Worm (Caenorhabditis elegans) whole organism, L4 larva: ENCODE results near the gene F58B6.1.

ENCODE experiments used
- D1046.2 ChIP-seq: fragments of 200-800 bp; sonication (Bioruptor generic); IDR thresholded peaks from 2 replicates; pipeline ENCODE4 v1.3.6; 2022; ENCODE audit warnings: missing genetic modification characterization, missing compliant biosample characterization
- F37D6.2 ChIP-seq: sonication (generic microtip); optimal IDR thresholded peaks from 2 replicates; lab custom pipeline; 2016; ENCODE audit warnings: mild to moderate bottlenecking, missing genetic modification characterization, missing compliant biosample characterization
- F49E8.2 ChIP-seq: sonication (generic microtip); optimal IDR thresholded peaks from 2 replicates; lab custom pipeline; 2016; ENCODE audit warnings: missing compliant biosample characterization, mild to moderate bottlenecking, missing genetic modification characterization, borderline replicate concordance
- T26A8.4 ChIP-seq: fragments of 200-800 bp; sonication (Bioruptor generic); IDR thresholded peaks from 2 replicates; pipeline ENCODE4 v1.3.6; 2022; ENCODE audit warnings: missing genetic modification characterization, missing compliant biosample characterization
- ZK546.5 ChIP-seq, 2 experiments: sonication (generic microtip); optimal IDR thresholded peaks; 2 replicates each; lab custom pipeline; 2017; ENCODE audit warnings: missing biosample characterization in 2 of 2, missing genetic modification characterization in 2 of 2
- aly-2 ChIP-seq: sonication (generic microtip); optimal IDR thresholded peaks from 2 replicates; lab custom pipeline; 2018; ENCODE audit warnings: missing biosample characterization, missing genetic modification characterization
- attf-4 ChIP-seq: sonication (generic microtip); optimal IDR thresholded peaks from 3 replicates; lab custom pipeline; 2017; ENCODE audit warnings: missing biosample characterization, missing genetic modification characterization
- ceh-20 ChIP-seq: fragments of 200-800 bp; sonication (Bioruptor generic); IDR thresholded peaks from 2 replicates; pipeline ENCODE4 v1.3.6; 2022; ENCODE audit warnings: missing genetic modification reagents, missing genetic modification characterization, missing compliant biosample characterization
- ceh-28 ChIP-seq: fragments of 150-350 bp; optimal IDR thresholded peaks from 2 replicates; lab custom pipeline; 2014; ENCODE audit warnings: missing biosample characterization, missing genetic modification reagents, missing genetic modification characterization
- ceh-32 ChIP-seq: sonication (generic microtip); optimal IDR thresholded peaks from 2 replicates; lab custom pipeline; 2016; ENCODE audit warnings: mild to moderate bottlenecking, missing genetic modification characterization, missing compliant biosample characterization; ENCODE audit not compliant: poor library complexity
- ceh-44 ChIP-seq: fragments of 200-800 bp; sonication (Bioruptor generic); IDR thresholded peaks from 2 replicates; pipeline ENCODE4 v1.3.6; 2022; ENCODE audit warnings: missing genetic modification reagents, missing genetic modification characterization, missing compliant biosample characterization
- ceh-62 ChIP-seq: sonication (generic microtip); optimal IDR thresholded peaks from 2 replicates; lab custom pipeline; 2017; ENCODE audit warnings: missing biosample characterization, missing genetic modification characterization
- ces-1 ChIP-seq: fragments of 150-350 bp; sonication (generic microtip); optimal IDR thresholded peaks from 4 replicates; lab custom pipeline; 2014; ENCODE audit warnings: missing biosample characterization, missing genetic modification reagents, missing genetic modification characterization
- daf-12 ChIP-seq: fragments of 150-350 bp; optimal IDR thresholded peaks from 2 replicates; lab custom pipeline; 2014; ENCODE audit warnings: missing biosample characterization, missing genetic modification reagents, missing genetic modification characterization
- daf-16 ChIP-seq, 3 experiments: sonication (generic microtip); optimal IDR thresholded peaks; 2 replicates each; lab custom pipeline; 2016 to 2017; ENCODE audit warnings: missing genetic modification characterization in 3 of 3, missing genetic modification reagents in 3 of 3, mild to moderate bottlenecking in 2 of 3, missing compliant biosample characterization in 2 of 3, missing biosample characterization in 1 of 3, moderate library complexity in 1 of 3
- daf-8 ChIP-seq: fragments of 200-800 bp; sonication (Bioruptor generic); IDR thresholded peaks from 2 replicates; pipeline ENCODE4 v1.3.6; 2022; ENCODE audit warnings: missing genetic modification characterization, missing compliant biosample characterization
- dmd-6 ChIP-seq: fragments of 200-800 bp; sonication (Bioruptor generic); IDR thresholded peaks from 2 replicates; pipeline ENCODE4 v1.3.6; 2022; ENCODE audit warnings: missing genetic modification reagents, missing genetic modification characterization, missing compliant biosample characterization
- dpl-1 ChIP-seq: fragments of 150-350 bp; optimal IDR thresholded peaks from 2 replicates; lab custom pipeline; 2014; ENCODE audit warnings: missing biosample characterization, missing genetic modification reagents, missing genetic modification characterization
- duxl-1 ChIP-seq: sonication (generic microtip); optimal IDR thresholded peaks from 2 replicates; lab custom pipeline; 2016; ENCODE audit warnings: mild to moderate bottlenecking, missing genetic modification characterization, moderate library complexity, missing compliant biosample characterization; ENCODE audit not compliant: poor library complexity
- fkh-10 ChIP-seq: fragments of 150-350 bp; optimal IDR thresholded peaks from 2 replicates; lab custom pipeline; 2014; ENCODE audit warnings: missing biosample characterization, missing genetic modification reagents, missing genetic modification characterization
- gei-8 ChIP-seq: fragments of 200-800 bp; sonication (Bioruptor generic); optimal IDR thresholded peaks from 2 replicates; lab custom pipeline; 2018; ENCODE audit warnings: mild to moderate bottlenecking, missing genetic modification characterization, missing compliant biosample characterization
- hlh-11 ChIP-seq: fragments of 200-800 bp; sonication (Bioruptor generic); optimal IDR thresholded peaks from 2 replicates; lab custom pipeline; 2018; ENCODE audit warnings: mild to moderate bottlenecking, missing genetic modification characterization, missing compliant biosample characterization
- lin-13 ChIP-seq: fragments of 150-350 bp; optimal IDR thresholded peaks from 2 replicates; lab custom pipeline; 2014; ENCODE audit warnings: missing biosample characterization, missing genetic modification reagents, missing genetic modification characterization
- lin-38 ChIP-seq: fragments of 200-800 bp; sonication (Bioruptor generic); IDR thresholded peaks from 2 replicates; pipeline ENCODE4 v1.3.6; 2022; ENCODE audit warnings: missing genetic modification reagents, missing genetic modification characterization, missing compliant biosample characterization
- mes-2 ChIP-seq: sonication (generic microtip); optimal IDR thresholded peaks from 2 replicates; lab custom pipeline; 2016; ENCODE audit warnings: missing genotype, mild to moderate bottlenecking, missing genetic modification characterization, missing compliant biosample characterization; ENCODE audit not compliant: poor library complexity, severe bottlenecking
- mxl-3 ChIP-seq: fragments of 200-800 bp; sonication (Bioruptor generic); optimal IDR thresholded peaks from 2 replicates; lab custom pipeline; 2018; ENCODE audit warnings: mild to moderate bottlenecking, missing genetic modification characterization, missing compliant biosample characterization
- nhr-10 ChIP-seq: fragments of 150-350 bp; optimal IDR thresholded peaks from 2 replicates; lab custom pipeline; 2014; ENCODE audit warnings: missing biosample characterization, missing genetic modification characterization
- nhr-11 ChIP-seq: fragments of 150-350 bp; optimal IDR thresholded peaks from 2 replicates; lab custom pipeline; 2014; ENCODE audit warnings: missing biosample characterization, missing genetic modification characterization
- nhr-111 ChIP-seq: fragments of 200-800 bp; sonication (Bioruptor generic); optimal IDR thresholded peaks from 2 replicates; lab custom pipeline; 2018; ENCODE audit warnings: mild to moderate bottlenecking, missing genetic modification characterization, missing compliant biosample characterization
- nhr-25 ChIP-seq: sonication (generic microtip); optimal IDR thresholded peaks from 2 replicates; lab custom pipeline; 2017; ENCODE audit warnings: missing genetic modification characterization, mild to moderate bottlenecking, missing compliant biosample characterization, antibody characterized with exemption, moderate library complexity, borderline replicate concordance; ENCODE audit not compliant: insufficient read depth
- nhr-28 ChIP-seq: fragments of 150-350 bp; optimal IDR thresholded peaks from 2 replicates; lab custom pipeline; 2014; ENCODE audit warnings: missing biosample characterization, missing genetic modification characterization
- nhr-41 ChIP-seq: fragments of 200-800 bp; sonication (Bioruptor generic); IDR thresholded peaks from 2 replicates; pipeline ENCODE4 v1.3.6; 2022; ENCODE audit warnings: missing genetic modification reagents, missing genetic modification characterization, missing compliant biosample characterization
- nhr-42 ChIP-seq: fragments of 200-800 bp; sonication (Bioruptor generic); IDR thresholded peaks from 2 replicates; pipeline ENCODE4 v1.3.6; 2022; ENCODE audit warnings: missing genetic modification characterization, missing compliant biosample characterization
- nhr-6 ChIP-seq: fragments of 150-350 bp; optimal IDR thresholded peaks from 2 replicates; lab custom pipeline; 2014; ENCODE audit warnings: missing biosample characterization, missing genetic modification characterization
- nhr-76 ChIP-seq: fragments of 150-350 bp; optimal IDR thresholded peaks from 2 replicates; lab custom pipeline; 2014; ENCODE audit warnings: missing biosample characterization, missing genetic modification characterization
- nhr-77 ChIP-seq: fragments of 150-350 bp; optimal IDR thresholded peaks from 2 replicates; lab custom pipeline; 2014; ENCODE audit warnings: missing biosample characterization, missing genetic modification characterization
- pha-4 ChIP-seq, 2 experiments: fragments of 150-350 bp in 1 of 2; fragments of 200-800 bp in 1 of 2; sonication (Bioruptor generic) in 1 of 2; IDR thresholded peaks in 1 of 2; optimal IDR thresholded peaks in 1 of 2; 2 replicates each; pipeline versions ENCODE4 v1.3.6 to Lab custom; 2014 to 2022; ENCODE audit warnings: missing genetic modification characterization in 2 of 2, missing genetic modification reagents in 2 of 2, missing biosample characterization in 1 of 2, missing compliant biosample characterization in 1 of 2
- pqm-1 ChIP-seq: sonication (generic microtip); optimal IDR thresholded peaks from 2 replicates; lab custom pipeline; 2017; ENCODE audit warnings: missing biosample characterization, missing genetic modification characterization
- rbr-2 ChIP-seq: sonication (generic microtip); optimal IDR thresholded peaks from 2 replicates; lab custom pipeline; 2016; ENCODE audit warnings: missing genotype, missing genetic modification characterization, missing compliant biosample characterization
- saeg-2 ChIP-seq: fragments of 200-800 bp; sonication (Bioruptor generic); IDR thresholded peaks from 2 replicates; pipeline ENCODE4 v1.3.6; 2022; ENCODE audit warnings: missing genetic modification reagents, missing genetic modification characterization, missing compliant biosample characterization
- tag-97 ChIP-seq: fragments of 200-800 bp; sonication (Bioruptor generic); IDR thresholded peaks from 2 replicates; pipeline ENCODE4 v1.3.6; 2022; ENCODE audit warnings: missing genetic modification characterization, missing compliant biosample characterization
- unc-130 ChIP-seq: sonication (generic microtip); optimal IDR thresholded peaks from 2 replicates; lab custom pipeline; 2016; ENCODE audit warnings: missing genetic modification reagents, missing genetic modification characterization, missing compliant biosample characterization
- unc-62 ChIP-seq, 3 experiments: fragments of 150-350 bp in 1 of 3; sonication (generic microtip); optimal IDR thresholded peaks in 2 of 3; peaks in 1 of 3; 1 replicate in 1 of 3; 2 replicates in 2 of 3; lab custom pipeline; 2014 to 2017; ENCODE audit warnings: missing biosample characterization in 3 of 3, missing genetic modification characterization in 3 of 3, missing genetic modification reagents in 3 of 3, missing genotype in 1 of 3
- vab-7 ChIP-seq: fragments of 200-800 bp; sonication (Bioruptor generic); IDR thresholded peaks from 2 replicates; pipeline ENCODE4 v1.3.6; 2022; ENCODE audit warnings: missing genetic modification reagents, missing genetic modification characterization, missing compliant biosample characterization
- zfp-2 ChIP-seq: sonication (generic microtip); optimal IDR thresholded peaks from 2 replicates; lab custom pipeline; 2016; ENCODE audit warnings: mild to moderate bottlenecking, missing genetic modification characterization, missing compliant biosample characterization
- zfp-3 ChIP-seq: fragments of 200-800 bp; sonication (Bioruptor generic); conservative IDR thresholded peaks from 2 replicates; pipeline ENCODE4 v1.3.6; 2022; ENCODE audit warnings: missing genetic modification reagents, missing genetic modification characterization, missing compliant biosample characterization
- zip-11 ChIP-seq: fragments of 200-800 bp; sonication (Bioruptor generic); IDR thresholded peaks from 2 replicates; pipeline ENCODE4 v1.3.6; 2022; ENCODE audit warnings: missing genetic modification characterization, missing compliant biosample characterization
- zip-2 ChIP-seq: fragments of 150-350 bp; optimal IDR thresholded peaks from 2 replicates; lab custom pipeline; 2014; ENCODE audit warnings: missing biosample characterization, missing genetic modification characterization
- ztf-7 ChIP-seq: fragments of 150-350 bp; optimal IDR thresholded peaks from 2 replicates; lab custom pipeline; 2014; ENCODE audit warnings: missing biosample characterization, missing genetic modification characterization

F58B6.1 gene

DNA sequence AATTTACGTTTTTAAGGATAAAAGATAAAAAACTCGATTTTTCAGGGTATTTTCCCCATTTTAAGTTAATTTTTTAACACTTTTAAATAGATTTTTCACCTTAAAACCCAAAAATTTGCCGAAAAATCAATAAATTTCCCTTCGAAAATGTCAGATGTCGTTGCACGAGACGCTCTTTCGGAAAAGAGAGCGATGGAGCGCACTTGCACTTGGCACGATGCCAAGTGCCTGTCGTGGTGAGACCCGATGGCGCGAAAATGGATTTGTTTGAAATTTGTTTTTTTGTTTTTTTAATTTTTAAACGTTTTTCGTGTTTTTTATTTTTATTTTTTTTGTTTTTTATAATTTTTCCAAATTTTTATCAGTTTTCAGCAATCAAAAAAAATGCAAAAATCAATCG is 35.2 kb downstream of the F58B6.1 start, which contains the start of the genes rab-18 and kbp-4 (continued):
- TF ChIP-seq zfp-3 (GFP tag; lab: Robert Waterston, UW): no peak; the same call in 1 of the 2 replicates
- peak; percentile 49 for TF ChIP-seq zip-2 (tag; lab: Kevin White, UChicago)
- TF ChIP-seq F49E8.2 (tag; lab: Kevin White, UChicago): peak; percentile 79
- TF ChIP-seq T26A8.4: peak; percentile 76
- TF ChIP-seq nhr-77 (tag; lab: Kevin White, UChicago): peak; percentile 97
- no peak for TF ChIP-seq nhr-111 (GFP tag; lab: Kevin White, UChicago)
- TF ChIP-seq lin-13 (GFP tag; lab: Kevin White, UChicago): peak; percentile 96
- no peak for TF ChIP-seq ces-1
- peak; percentile 91 for TF ChIP-seq hlh-11 (tag; lab: Kevin White, UChicago)
- peak; percentile 99 for TF ChIP-seq dpl-1
- peak; percentile 67 for TF ChIP-seq nhr-25
- TF ChIP-seq ceh-20 (GFP tag; lab: Robert Waterston, UW): peak; percentile 84
- no peak for TF ChIP-seq zip-11 (GFP tag; lab: Robert Waterston, UW)
- TF ChIP-seq pqm-1 (tag; lab: Kevin White, UChicago): peak; percentile 38
- TF ChIP-seq ceh-44 (GFP tag; lab: Robert Waterston, UW): no peak
- TF ChIP-seq ceh-32 (tag; lab: Kevin White, UChicago): no peak
- no peak for TF ChIP-seq D1046.2 (GFP tag; lab: Robert Waterston, UW)
- no peak for TF ChIP-seq tag-97 (GFP tag; lab: Robert Waterston, UW)
- TF ChIP-seq daf-12 (tag; lab: Kevin White, UChicago): no peak
- TF ChIP-seq aly-2 (tag; lab: Kevin White, UChicago): no peak
- no peak for TF ChIP-seq daf-8 (GFP tag; lab: Robert Waterston, UW)
- peak; percentile 25 to 76 for TF ChIP-seq daf-16 (GFP tag; optimal IDR thresholded peaks at IDR 0.05; lab: Kevin White, UChicago)
- peak; percentile 77 for TF ChIP-seq daf-16 (tag; optimal IDR thresholded peaks at IDR 0.05; lab: Kevin White, UChicago)
- TF ChIP-seq ceh-62: no peak
- no peak for TF ChIP-seq gei-8 (GFP tag; lab: Kevin White, UChicago)
- peak; percentile 93 for TF ChIP-seq rbr-2 (tag; lab: Kevin White, UChicago)
- peak; percentile 80 for TF ChIP-seq dmd-6 (GFP tag; lab: Robert Waterston, UW)
- peak; percentile 73 for TF ChIP-seq duxl-1 (tag; lab: Kevin White, UChicago)
- TF ChIP-seq attf-4 (tag; lab: Kevin White, UChicago): no peak
- TF ChIP-seq nhr-28 (tag; lab: Kevin White, UChicago): peak; percentile 88
- peak; percentile 21 for TF ChIP-seq nhr-76 (tag; lab: Kevin White, UChicago)
- peak in 1 of 2 experiments; percentile 49 for TF ChIP-seq unc-62 (GFP tag; optimal IDR thresholded peaks at IDR 0.05 in 1 of 2; lab: Kevin White, UChicago)
- TF ChIP-seq unc-62 (tag; optimal IDR thresholded peaks at IDR 0.05; lab: Kevin White, UChicago): no peak
- peak; percentile 64 for TF ChIP-seq ztf-7 (tag; lab: Kevin White, UChicago)
- 0 out of 2 replicates have a peak, but pooled peaks have one; percentile 54 for TF ChIP-seq nhr-42 (GFP tag; lab: Robert Waterston, UW)
- peak; percentile 92 for TF ChIP-seq nhr-11 (tag; lab: Kevin White, UChicago)
- peak; percentile 93 for TF ChIP-seq nhr-6 (tag; lab: Kevin White, UChicago)
- peak; percentile 88 for TF ChIP-seq zfp-2 (tag; lab: Kevin White, UChicago)
- no peak for TF ChIP-seq saeg-2 (GFP tag; lab: Robert Waterston, UW)
- peak; percentile 94 for TF ChIP-seq mes-2 (tag; lab: Kevin White, UChicago)
- TF ChIP-seq nhr-10 (tag; lab: Kevin White, UChicago): peak; percentile 6
- TF ChIP-seq nhr-41 (GFP tag; lab: Robert Waterston, UW): no peak
- peak; percentile 53 for TF ChIP-seq fkh-10
- peak; percentile 79 for TF ChIP-seq pha-4 (GFP tag; IDR thresholded peaks at IDR 0.05; lab: Robert Waterston, UW)
- peak; percentile 34 for TF ChIP-seq pha-4 (tag; optimal IDR thresholded peaks at IDR 0.05; lab: Kevin White, UChicago)
- TF ChIP-seq vab-7 (GFP tag; lab: Robert Waterston, UW): peak; percentile 19; the same call in 1 of the 2 replicates
- TF ChIP-seq ceh-28 (tag; lab: Kevin White, UChicago): peak; percentile 41
- peak; percentile 58 for TF ChIP-seq mxl-3
- peak; percentile 82 for TF ChIP-seq F37D6.2 (tag; lab: Kevin White, UChicago)
- TF ChIP-seq lin-38 (GFP tag; lab: Robert Waterston, UW): peak; percentile 99
- peak; percentile 90 for TF ChIP-seq unc-130 (GFP tag; lab: Kevin White, UChicago)
- TF ChIP-seq ZK546.5 (tag; optimal IDR thresholded peaks at IDR 0.05; lab: Kevin White, UChicago): peak in 1 of 2 experiments; percentile 56
